Worm (Caenorhabditis elegans): ENCODE results near the gene clec-206.

The clec-206 gene

DNA sequence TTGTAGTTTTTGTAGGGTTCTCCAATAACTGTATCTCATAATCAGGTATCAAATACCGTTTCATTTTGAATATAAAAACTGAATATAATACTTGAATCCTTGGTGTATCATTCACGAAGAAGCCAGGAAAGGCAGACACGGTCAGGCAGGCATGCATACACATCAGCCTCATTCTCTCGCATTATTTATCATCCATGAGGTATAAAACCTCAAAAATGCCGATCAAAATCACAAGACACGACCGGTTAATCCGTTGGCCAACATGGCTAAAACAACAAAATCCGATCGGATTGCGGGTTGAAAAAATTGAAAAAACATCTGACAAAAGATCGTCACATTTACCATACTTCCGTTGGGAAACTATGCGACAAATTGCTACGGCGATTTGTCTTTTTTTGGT lies 18.2 kb upstream of the clec-206 start, which contains the start of gene F59A7.5:
F59A7.5 (plus strand) TSS at position 301 of the 400 bp plus-strand sequence.
- TF ChIP-seq isw-1 (GFP tag; IDR thresholded peaks at IDR 0.05) = no peak
- TF ChIP-seq C34B4.2 (tag; optimal IDR thresholded peaks at IDR 0.05) = no peak
- no peak for TF ChIP-seq ceh-90 (tag; optimal IDR thresholded peaks at IDR 0.05)
- TF ChIP-seq ceh-8 (GFP tag; optimal IDR thresholded peaks at IDR 0.05) = no peak
- TF ChIP-seq rnt-1 (tag; optimal IDR thresholded peaks at IDR 0.05) = no peak
- no peak for TF ChIP-seq fkh-8 (tag; optimal IDR thresholded peaks at IDR 0.05)
- no peak for TF ChIP-seq aha-1 (tag; optimal IDR thresholded peaks at IDR 0.05)

DNA sequence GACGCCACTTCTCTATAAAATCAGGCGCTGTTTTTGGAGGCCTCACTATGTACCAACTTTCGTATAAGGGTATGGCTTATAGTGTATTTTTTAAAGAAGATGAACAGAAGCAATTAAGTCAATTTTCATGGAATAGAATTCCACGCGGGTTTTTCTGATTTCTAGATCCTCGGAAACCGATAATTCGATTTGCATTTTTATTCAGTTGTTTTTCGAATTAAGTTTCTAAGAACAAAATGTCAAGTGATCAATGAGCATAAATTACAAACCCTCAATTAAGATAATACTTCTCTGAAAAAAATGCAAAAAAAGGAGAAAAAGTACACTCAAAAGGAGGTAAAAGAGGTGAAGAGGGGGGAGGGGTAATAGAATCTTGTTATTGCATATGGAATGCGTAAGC lies 17.2 kb upstream of the clec-206 start:
- TF ChIP-seq C16A3.4 (tag; optimal IDR thresholded peaks at IDR 0.05) (no peak), nhr-71 (tag; optimal IDR thresholded peaks at IDR 0.05) (peak; percentile 59), mab-9 (GFP tag; IDR thresholded peaks at IDR 0.05) (no peak), unc-30 (tag; optimal IDR thresholded peaks at IDR 0.05) (no peak), fkh-8 (tag; optimal IDR thresholded peaks at IDR 0.05) (peak; percentile 59), nhr-47 (tag; optimal IDR thresholded peaks at IDR 0.05) (peak; percentile 50)

DNA sequence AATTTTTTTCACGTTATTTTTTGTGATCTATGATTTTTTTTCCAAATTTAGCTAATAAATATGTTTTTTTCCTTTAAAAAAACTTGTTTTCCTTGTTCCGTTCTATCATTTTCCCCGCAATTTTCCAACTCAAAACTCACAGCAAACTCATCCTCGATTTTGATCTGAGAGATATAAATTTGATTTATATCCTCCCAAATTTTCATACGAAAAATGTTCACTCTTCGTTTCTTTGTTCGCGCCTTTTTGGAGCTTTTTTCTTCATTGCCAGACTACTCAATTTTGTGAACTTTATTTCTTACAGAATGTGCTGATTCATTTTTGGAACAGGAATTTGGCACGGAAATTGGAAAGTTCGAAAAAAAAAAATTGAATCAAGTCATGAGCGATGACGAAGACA lies 14.6 kb upstream of the clec-206 start, which contains the start of gene F59A7.14:
F59A7.14 (plus strand) TSS at position 301 of the 400 bp plus-strand sequence.
- TF ChIP-seq egl-13 (tag; optimal IDR thresholded peaks at IDR 0.05) (no peak), ztf-11 (tag; optimal IDR thresholded peaks at IDR 0.05) (no peak), lin-39 (tag; optimal IDR thresholded peaks at IDR 0.05) (no peak), sptf-1 (tag; optimal IDR thresholded peaks at IDR 0.05) (no peak), jun-1 (tag; optimal IDR thresholded peaks at IDR 0.05) (no peak), fkh-8 (tag; optimal IDR thresholded peaks at IDR 0.05) (no peak), elt-2 (tag; optimal IDR thresholded peaks at IDR 0.05) (no peak), nhr-19 (GFP tag; conservative IDR thresholded peaks at IDR 0.05) (no peak), nhr-84 (tag; optimal IDR thresholded peaks at IDR 0.05) (no peak), C34B4.2 (tag; optimal IDR thresholded peaks at IDR 0.05) (no peak), sup-37 (GFP tag; optimal IDR thresholded peaks at IDR 0.05) (no peak), mep-1 (tag; optimal IDR thresholded peaks at IDR 0.05) (no peak), ceh-88 (GFP tag; IDR thresholded peaks at IDR 0.05) (no peak), aha-1 (tag; optimal IDR thresholded peaks at IDR 0.05) (no peak), pax-3 (tag; optimal IDR thresholded peaks at IDR 0.05) (no peak), nhr-90 (tag; optimal IDR thresholded peaks at IDR 0.05; ENCODE audit: poor library complexity) (no peak)

DNA sequence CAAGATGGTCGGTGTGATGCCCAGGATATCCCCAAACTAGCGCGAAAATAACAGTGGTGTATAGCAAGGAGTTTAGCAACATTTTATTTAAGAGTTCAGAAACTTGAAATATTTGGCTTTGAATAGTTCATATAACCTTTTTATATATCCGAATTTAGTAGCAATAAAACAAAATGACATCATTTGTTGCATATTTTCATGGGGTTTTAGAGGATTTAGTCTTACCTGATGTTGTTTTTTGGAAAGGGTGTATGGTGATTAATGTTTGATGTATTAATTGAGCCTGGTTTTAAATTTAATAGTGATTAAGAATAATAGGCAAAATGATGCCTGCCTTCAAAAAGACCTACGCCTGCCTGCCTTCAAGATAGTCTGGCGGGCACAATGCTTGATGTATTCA lies 12.3 kb upstream of the clec-206 start, which contains the start of gene F59A7.2:
F59A7.2 (minus strand) TSS at position 101 of the 400 bp plus-strand sequence.
- no peak for TF ChIP-seq lin-13 (GFP tag; optimal IDR thresholded peaks at IDR 0.05)
- no peak for TF ChIP-seq lin-14 (GFP tag; optimal IDR thresholded peaks at IDR 0.05)
- TF ChIP-seq irx-1 (tag; optimal IDR thresholded peaks at IDR 0.05) = no peak
- TF ChIP-seq sup-37 (GFP tag; optimal IDR thresholded peaks at IDR 0.05) = no peak
- TF ChIP-seq nhr-85 (tag) = no peak
- TF ChIP-seq F16B12.6 (tag; optimal IDR thresholded peaks at IDR 0.05) = no peak
- TF ChIP-seq egl-13 (tag; optimal IDR thresholded peaks at IDR 0.05) = no peak
- TF ChIP-seq nhr-90 (tag; optimal IDR thresholded peaks at IDR 0.05; ENCODE audit: poor library complexity) = no peak

DNA sequence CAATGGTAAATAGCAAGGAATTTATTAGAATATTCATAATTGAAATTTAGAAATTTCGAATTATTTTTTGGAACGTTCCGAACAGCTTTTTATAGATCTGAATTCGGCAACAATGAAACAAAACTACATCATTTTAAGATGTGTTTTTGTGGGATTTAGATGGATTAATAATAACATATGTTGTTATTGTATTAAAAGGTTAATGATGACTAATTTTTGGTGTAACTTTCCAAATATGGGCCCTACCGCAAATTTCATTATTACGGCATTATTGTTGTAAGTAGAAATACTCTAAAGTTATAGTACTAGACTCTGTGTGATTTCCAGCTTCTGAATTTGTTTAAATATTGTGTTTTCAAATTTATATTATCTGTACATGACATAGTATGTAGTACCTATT lies 9.7 kb upstream of the clec-206 start, which contains the start of gene F59A7.11:
F59A7.11 (minus strand) TSS at position 101 of the 400 bp plus-strand sequence.
- TF ChIP-seq nhr-237 (tag; optimal IDR thresholded peaks at IDR 0.05) (no peak), nhr-84 (tag; optimal IDR thresholded peaks at IDR 0.05) (no peak), elt-3 (tag; optimal IDR thresholded peaks at IDR 0.05) (no peak), snpc-4 (tag; optimal IDR thresholded peaks at IDR 0.05) (no peak), nhr-77 (tag; optimal IDR thresholded peaks at IDR 0.05) (no peak), pag-3 (tag; optimal IDR thresholded peaks at IDR 0.05; ENCODE audit: borderline replicate concordance, insufficient read depth) (no peak), fkh-10 (GFP tag; optimal IDR thresholded peaks at IDR 0.05) (no peak), mef-2 (tag; optimal IDR thresholded peaks at IDR 0.05) (no peak), elt-2 (tag; optimal IDR thresholded peaks at IDR 0.05) (no peak), sptf-1 (tag; optimal IDR thresholded peaks at IDR 0.05) (no peak), F16B12.6 (tag; optimal IDR thresholded peaks at IDR 0.05) (no peak)

All from whole organism, L1 larva.